Fruit fly (Drosophila melanogaster): ENCODE results near the gene CG34265.

DNA sequence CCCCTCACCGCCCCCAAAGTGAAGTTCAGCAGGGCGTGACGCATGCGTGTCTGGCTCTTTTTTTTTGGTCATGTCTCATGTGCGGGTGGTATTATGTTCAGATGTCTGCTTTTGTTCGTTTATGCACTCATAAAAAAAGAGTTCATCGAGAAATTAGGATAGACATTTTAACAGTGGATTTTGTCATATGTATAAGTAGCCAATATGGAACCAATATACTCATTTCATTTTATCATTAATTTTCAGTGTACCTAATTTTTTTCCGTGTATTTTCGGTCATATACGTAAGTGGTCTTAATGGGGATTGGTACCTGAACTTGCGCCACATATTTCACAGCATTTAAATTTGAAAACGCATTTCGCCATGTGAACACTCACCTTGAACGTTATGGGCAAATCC lies 32.1 kb downstream of the CG34265 start:
- TF ChIP-seq ss (GFP tag; optimal IDR thresholded peaks at IDR 0.05): no peak
- TF ChIP-seq CG3919 (GFP tag; optimal IDR thresholded peaks at IDR 0.05): peak; percentile 64
- peak; percentile 57 for TF ChIP-seq CG6792 (GFP tag; optimal IDR thresholded peaks at IDR 0.05)
- TF ChIP-seq CG6854 (GFP tag; optimal IDR thresholded peaks at IDR 0.05): no peak
- no peak for TF ChIP-seq Gug (GFP tag; IDR thresholded peaks at IDR 0.05)
- peak; percentile 79 for TF ChIP-seq eg (GFP tag; IDR thresholded peaks at IDR 0.05)
- TF ChIP-seq CG1621 (tag; optimal IDR thresholded peaks at IDR 0.05): no peak
- TF ChIP-seq Hr4 (GFP tag; optimal IDR thresholded peaks at IDR 0.05): peak; percentile 53
- no peak for TF ChIP-seq fkh (GFP tag; optimal IDR thresholded peaks at IDR 0.05)
- TF ChIP-seq CG11762 (GFP tag; optimal IDR thresholded peaks at IDR 0.05; ENCODE audit: insufficient read depth): peak; percentile 14
- TF ChIP-seq OdsH (GFP tag; optimal IDR thresholded peaks at IDR 0.05): peak; percentile 39

Data from whole organism, prepupa.